Worm (Caenorhabditis elegans): Measurements from ENCODE around the gene Y37E11B.7.
A peak's percentile ranks its signal among the peaks of the same experiment; 100 is the strongest.

Gene Y37E11B.7

ce11 chrIV:3599958-3600357, at the start of gene Y37E11B.7:
Y37E11B.7 (minus strand) TSS chrIV:3600164.
- TF ChIP-seq ref-1 (GFP tag; conservative IDR thresholded peaks at IDR 0.05), result no peak
- no peak for TF ChIP-seq med-1 (GFP tag; optimal IDR thresholded peaks at IDR 0.05; ENCODE audit: insufficient read depth)
- TF ChIP-seq T22C8.4 (GFP tag; IDR thresholded peaks at IDR 0.05), result no peak
- no peak for TF ChIP-seq ztf-23 (GFP tag; IDR thresholded peaks at IDR 0.05)
- TF ChIP-seq tab-1 (GFP tag; IDR thresholded peaks at IDR 0.05), result no peak
- no peak for TF ChIP-seq flt-1 (GFP tag; IDR thresholded peaks at IDR 0.05)
- no peak for TF ChIP-seq klf-2 (GFP tag; conservative IDR thresholded peaks at IDR 0.05)
- TF ChIP-seq ztf-29 (GFP tag; IDR thresholded peaks at IDR 0.05), result no peak

- TF ChIP-seq ztf-23 (GFP tag; IDR thresholded peaks at IDR 0.05) (0 out of 2 replicates have a peak, but pooled peaks have one; percentile 27), flt-1 (GFP tag; IDR thresholded peaks at IDR 0.05) (no peak)
These were observed 48.8 kb upstream of the Y37E11B.7 start, which contains the start of gene CC8.2 for ce11 chrIV:3648634-3649240. CC8.2 (minus strand) TSS chrIV:3648684.

- TF ChIP-seq klf-2 (GFP tag; conservative IDR thresholded peaks at IDR 0.05) (no peak), cog-1 (tag; optimal IDR thresholded peaks at IDR 0.05) (no peak), flt-1 (GFP tag; IDR thresholded peaks at IDR 0.05) (no peak), ref-1 (GFP tag; conservative IDR thresholded peaks at IDR 0.05) (no peak), med-1 (GFP tag; optimal IDR thresholded peaks at IDR 0.05; ENCODE audit: insufficient read depth) (no peak), T22C8.4 (GFP tag; IDR thresholded peaks at IDR 0.05) (no peak)
These were observed 47.6 kb upstream of the Y37E11B.7 start for ce11 chrIV:3647551-3647950.

ce11 chrIV:3646338-3647154, 46.6 kb upstream of the Y37E11B.7 start:
- TF ChIP-seq flt-1 (GFP tag; IDR thresholded peaks at IDR 0.05) (no peak), T22C8.4 (GFP tag; IDR thresholded peaks at IDR 0.05) (0 out of 2 replicates have a peak, but pooled peaks have one; percentile 11), tab-1 (GFP tag; IDR thresholded peaks at IDR 0.05) (no peak), ztf-23 (GFP tag; IDR thresholded peaks at IDR 0.05) (no peak), ztf-29 (GFP tag; IDR thresholded peaks at IDR 0.05) (no peak)

- TF ChIP-seq ztf-29 (GFP tag; IDR thresholded peaks at IDR 0.05), result no peak
- no peak for TF ChIP-seq ref-1 (GFP tag; conservative IDR thresholded peaks at IDR 0.05)
- no peak for TF ChIP-seq flt-1 (GFP tag; IDR thresholded peaks at IDR 0.05)
- no peak for TF ChIP-seq klf-2 (GFP tag; conservative IDR thresholded peaks at IDR 0.05)
- no peak for TF ChIP-seq ztf-23 (GFP tag; IDR thresholded peaks at IDR 0.05)
These were observed 45.5 kb upstream of the Y37E11B.7 start for ce11 chrIV:3645487-3645886.

- no peak for TF ChIP-seq flt-1 (GFP tag; IDR thresholded peaks at IDR 0.05)
- no peak for TF ChIP-seq cog-1 (tag; optimal IDR thresholded peaks at IDR 0.05)
- TF ChIP-seq med-1 (GFP tag; optimal IDR thresholded peaks at IDR 0.05; ENCODE audit: insufficient read depth), result no peak
- TF ChIP-seq klf-2 (GFP tag; conservative IDR thresholded peaks at IDR 0.05), result no peak
These were observed 45.0 kb upstream of the Y37E11B.7 start for ce11 chrIV:3644863-3645378.

- TF ChIP-seq ztf-23 (GFP tag; IDR thresholded peaks at IDR 0.05), result no peak
- TF ChIP-seq flt-1 (GFP tag; IDR thresholded peaks at IDR 0.05), result no peak
- no peak for TF ChIP-seq klf-2 (GFP tag; conservative IDR thresholded peaks at IDR 0.05)
- no peak for TF ChIP-seq tab-1 (GFP tag; IDR thresholded peaks at IDR 0.05)
- no peak for TF ChIP-seq T22C8.4 (GFP tag; IDR thresholded peaks at IDR 0.05)
- no peak for TF ChIP-seq cog-1 (tag; optimal IDR thresholded peaks at IDR 0.05)
- no peak for TF ChIP-seq med-1 (GFP tag; optimal IDR thresholded peaks at IDR 0.05; ENCODE audit: insufficient read depth)
- TF ChIP-seq ref-1 (GFP tag; conservative IDR thresholded peaks at IDR 0.05), result no peak
- no peak for TF ChIP-seq ztf-29 (GFP tag; IDR thresholded peaks at IDR 0.05)
These were observed 42.2 kb upstream of the Y37E11B.7 start, which contains the start of gene CC8.3 for ce11 chrIV:3642189-3642588. CC8.3 (minus strand) TSS chrIV:3642289.

ce11 chrIV:3638250-3638926, 38.4 kb upstream of the Y37E11B.7 start:
- no peak for TF ChIP-seq T22C8.4 (GFP tag; IDR thresholded peaks at IDR 0.05)
- TF ChIP-seq ztf-23 (GFP tag; IDR thresholded peaks at IDR 0.05), result no peak
- TF ChIP-seq tab-1 (GFP tag; IDR thresholded peaks at IDR 0.05), result no peak
- TF ChIP-seq ztf-29 (GFP tag; IDR thresholded peaks at IDR 0.05), result no peak
- TF ChIP-seq ref-1 (GFP tag; conservative IDR thresholded peaks at IDR 0.05), result no peak
- no peak for TF ChIP-seq cog-1 (tag; optimal IDR thresholded peaks at IDR 0.05)
- no peak for TF ChIP-seq med-1 (GFP tag; optimal IDR thresholded peaks at IDR 0.05; ENCODE audit: insufficient read depth)
- no peak for TF ChIP-seq flt-1 (GFP tag; IDR thresholded peaks at IDR 0.05)
- no peak for TF ChIP-seq klf-2 (GFP tag; conservative IDR thresholded peaks at IDR 0.05)

- TF ChIP-seq cog-1 (tag; optimal IDR thresholded peaks at IDR 0.05), result peak; percentile 12
- peak; percentile 18; the same call in 1 of the 2 replicates for TF ChIP-seq flt-1 (GFP tag; IDR thresholded peaks at IDR 0.05)
- TF ChIP-seq med-1 (GFP tag; optimal IDR thresholded peaks at IDR 0.05; ENCODE audit: insufficient read depth), result no peak
- TF ChIP-seq ref-1 (GFP tag; conservative IDR thresholded peaks at IDR 0.05), result 0 out of 2 replicates have a peak, but pooled peaks have one; percentile 6
- TF ChIP-seq ztf-23 (GFP tag; IDR thresholded peaks at IDR 0.05), result no peak
These were observed 36.7 kb upstream of the Y37E11B.7 start, which contains the start of gene madf-9 for ce11 chrIV:3636528-3637129. madf-9 (plus strand) TSS chrIV:3637079.
